Fruit fly (Drosophila melanogaster) S2 (cell line): ENCODE data around the gene CG5913.

ENCODE experiments used
- CG8478 ChIP-seq: fragments of >200 bp; optimal IDR thresholded peaks from 2 replicates; lab custom pipeline; 2018
- CTCF ChIP-seq, 2 experiments: fragments of >200 bp; optimal IDR thresholded peaks; 2 replicates each; lab custom pipeline; 2018

dm6 chr3R:25897176-25897575 lies 3.9 kb downstream of the CG5913 start, which contains the start of gene Mco3:
- TF ChIP-seq CG8478 (lab: Kevin White, UChicago) (no peak), CTCF (optimal IDR thresholded peaks at IDR 0.05; lab: Kevin White, UChicago) (no peak)
